Worm (Caenorhabditis elegans): ENCODE results near the gene F58B4.7.
A peak's percentile ranks its signal among the peaks of the same experiment; 100 is the strongest.

Gene F58B4.7

ce11 chrV:10940571-10940991 lies 17.5 kb upstream of the F58B4.7 start (continued):
- TF ChIP-seq ceh-82 (tag; optimal IDR thresholded peaks at IDR 0.05) = no peak
- peak; percentile 33 for TF ChIP-seq F37D6.2 (tag; optimal IDR thresholded peaks at IDR 0.05)
- no peak for TF ChIP-seq attf-4 (tag; optimal IDR thresholded peaks at IDR 0.05)
- peak; percentile 28 for TF ChIP-seq T20F7.1 (GFP tag; optimal IDR thresholded peaks at IDR 0.05)
- TF ChIP-seq lir-3 (tag; optimal IDR thresholded peaks at IDR 0.05) = no peak
- peak; percentile 58 for TF ChIP-seq ama-1 (optimal IDR thresholded peaks at IDR 0.05)
- TF ChIP-seq tra-1 (GFP tag; IDR thresholded peaks at IDR 0.05) = peak; percentile 33; the same call in 1 of the 2 replicates
- TF ChIP-seq spr-3 (GFP tag; optimal IDR thresholded peaks at IDR 0.05) = no peak
- no peak for TF ChIP-seq lim-7 (GFP tag; IDR thresholded peaks at IDR 0.05)
- no peak for TF ChIP-seq zfp-3 (GFP tag; conservative IDR thresholded peaks at IDR 0.05)
- peak in 1 of 2 experiments; percentile 51 for TF ChIP-seq hif-1 (tag; optimal IDR thresholded peaks at IDR 0.05)
- TF ChIP-seq set-16 (GFP tag; IDR thresholded peaks at IDR 0.05) = no peak
- TF ChIP-seq madf-5 (GFP tag; IDR thresholded peaks at IDR 0.05) = no peak
- TF ChIP-seq daf-16 (GFP tag; optimal IDR thresholded peaks at IDR 0.05) = no peak
- peak; percentile 93 for TF ChIP-seq daf-16 (tag; optimal IDR thresholded peaks at IDR 0.05)
- no peak for TF ChIP-seq F10B5.3 (tag; optimal IDR thresholded peaks at IDR 0.05)
- no peak for TF ChIP-seq fos-1 (tag; optimal IDR thresholded peaks at IDR 0.05)
- TF ChIP-seq daf-19 (GFP tag; conservative IDR thresholded peaks at IDR 0.05) = 0 out of 2 replicates have a peak, but pooled peaks have one; percentile 23
- no peak for TF ChIP-seq nhr-25 (tag; optimal IDR thresholded peaks at IDR 0.05; ENCODE audit: borderline replicate concordance, insufficient read depth)
- TF ChIP-seq dve-1 (tag; optimal IDR thresholded peaks at IDR 0.05; ENCODE audit: insufficient read depth) = peak; percentile 88

- peak; percentile 46 for TF ChIP-seq dve-1 (tag; optimal IDR thresholded peaks at IDR 0.05; ENCODE audit: insufficient read depth)
- TF ChIP-seq T20F7.1 (GFP tag; optimal IDR thresholded peaks at IDR 0.05) = no peak
- TF ChIP-seq hlh-30 (tag; optimal IDR thresholded peaks at IDR 0.05; ENCODE audit: insufficient read depth) = peak; percentile 80
- no peak for TF ChIP-seq T26A8.4 (GFP tag; IDR thresholded peaks at IDR 0.05)
- peak; percentile 96 for TF ChIP-seq mxl-2 (GFP tag; conservative IDR thresholded peaks at IDR 0.05)
- no peak for TF ChIP-seq spr-1 (tag; optimal IDR thresholded peaks at IDR 0.05)
- peak; percentile 32; the same call in 1 of the 2 replicates for TF ChIP-seq ceh-20 (GFP tag; IDR thresholded peaks at IDR 0.05)
- TF ChIP-seq Y5F2A.4 (GFP tag; optimal IDR thresholded peaks at IDR 0.05) = no peak
- TF ChIP-seq tra-1 (GFP tag; IDR thresholded peaks at IDR 0.05) = no peak
- peak; percentile 72 for TF ChIP-seq aha-1 (tag)
- peak; percentile 84 for TF ChIP-seq php-3 (GFP tag; IDR thresholded peaks at IDR 0.05)
- peak in 1 of 2 experiments; percentile 44 for TF ChIP-seq unc-62 (GFP tag; optimal IDR thresholded peaks at IDR 0.05 in 1 of 2)
- TF ChIP-seq unc-62 (tag; optimal IDR thresholded peaks at IDR 0.05) = no peak
Measured at ce11 chrV:10939990-10940570, 17.0 kb upstream of the F58B4.7 start.

ce11 chrV:10938739-10939138 lies 15.6 kb upstream of the F58B4.7 start, which contains the start of gene F17C11.11:
Gene F17C11.11, minus strand, starts transcription at chrV:10938817.
- TF ChIP-seq hlh-30 (tag; optimal IDR thresholded peaks at IDR 0.05; ENCODE audit: insufficient read depth) (peak; percentile 75), vab-7 (GFP tag; IDR thresholded peaks at IDR 0.05) (no peak), Y105C5A.15 (GFP tag; IDR thresholded peaks at IDR 0.05) (no peak), fkh-10 (GFP tag; optimal IDR thresholded peaks at IDR 0.05) (no peak), R02D3.7 (tag; optimal IDR thresholded peaks at IDR 0.05) (no peak), nhr-10 (tag; optimal IDR thresholded peaks at IDR 0.05) (no peak), mxl-2 (GFP tag; conservative IDR thresholded peaks at IDR 0.05) (no peak), ZK546.5 (tag; optimal IDR thresholded peaks at IDR 0.05) (no peak), skn-1 (tag; optimal IDR thresholded peaks at IDR 0.05) (no peak), lin-29 (GFP tag; IDR thresholded peaks at IDR 0.05) (no peak), lin-15B (tag; optimal IDR thresholded peaks at IDR 0.05) (no peak), Y48G9A.11 (GFP tag; IDR thresholded peaks at IDR 0.05) (no peak), mxl-3 (GFP tag; optimal IDR thresholded peaks at IDR 0.05) (peak; percentile 35), ceh-32 (tag; optimal IDR thresholded peaks at IDR 0.05; ENCODE audit: poor library complexity) (no peak), lin-39 (tag; optimal IDR thresholded peaks at IDR 0.05) (no peak), fos-1 (tag; optimal IDR thresholded peaks at IDR 0.05) (no peak), cey-2 (tag; optimal IDR thresholded peaks at IDR 0.05; ENCODE audit: borderline replicate concordance, insufficient read depth) (peak; percentile 43), F37D6.2 (tag; optimal IDR thresholded peaks at IDR 0.05) (no peak), nhr-28 (tag; optimal IDR thresholded peaks at IDR 0.05) (no peak), egl-43 (GFP tag; IDR thresholded peaks at IDR 0.05) (no peak), mes-2 (tag; optimal IDR thresholded peaks at IDR 0.05; ENCODE audit: poor library complexity, severe bottlenecking) (no peak), daf-19 (GFP tag; conservative IDR thresholded peaks at IDR 0.05) (no peak), lin-38 (GFP tag; IDR thresholded peaks at IDR 0.05) (no peak; the same call in 1 of the 2 replicates)
